Worm (Caenorhabditis elegans): ENCODE data around the gene dnj-20.

dnj-20 gene

DNA sequence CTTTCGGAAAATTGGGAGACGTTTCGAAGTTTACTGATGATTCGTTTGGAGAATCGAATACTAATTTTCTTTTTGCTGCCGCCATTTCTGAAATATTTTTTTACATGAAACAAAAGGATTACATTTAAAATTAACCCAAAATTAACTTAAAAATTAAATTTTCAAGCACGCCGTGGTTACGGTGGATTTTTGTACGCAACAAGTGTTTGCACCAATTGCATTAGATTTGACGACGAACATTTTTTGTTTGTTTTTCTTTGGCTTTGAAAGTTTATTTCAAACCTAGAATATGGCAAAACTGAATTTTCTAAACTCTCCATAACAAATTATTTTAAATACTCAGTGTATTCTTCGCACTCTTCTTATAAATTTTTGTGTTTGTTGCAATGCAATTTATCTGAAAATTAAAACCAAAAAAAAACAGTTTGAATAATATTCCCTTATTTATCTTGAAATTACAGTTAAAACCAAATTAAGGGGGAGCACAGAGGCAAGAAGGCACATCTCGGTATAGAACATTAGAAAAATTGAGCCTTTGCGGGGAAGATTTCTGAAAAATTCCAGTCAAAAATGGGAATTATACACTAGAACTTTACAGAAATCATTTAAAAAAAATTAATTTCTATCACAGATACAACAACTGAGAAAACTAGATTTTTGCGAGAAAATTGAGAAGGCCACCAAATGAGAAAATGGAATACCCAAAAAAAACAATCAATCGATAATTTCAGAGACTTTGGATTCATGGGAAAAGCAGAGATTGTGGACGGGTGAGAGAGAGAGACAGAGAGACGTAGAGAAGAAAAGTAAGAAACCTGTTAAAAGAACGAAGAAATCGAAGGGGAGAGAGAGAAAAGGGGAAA, 6.7 kb downstream of the dnj-20 start, which contains the start of gene hal-3 (continued):
- no peak for TF ChIP-seq gei-17 (GFP tag; optimal IDR thresholded peaks at IDR 0.05)
- no peak for TF ChIP-seq C17E4.6 (GFP tag; IDR thresholded peaks at IDR 0.05)
- no peak for TF ChIP-seq somi-1 (GFP tag; optimal IDR thresholded peaks at IDR 0.05)
- no peak for TF ChIP-seq T07F8.4 (tag; optimal IDR thresholded peaks at IDR 0.05)
- no peak for TF ChIP-seq hlh-26 (GFP tag; conservative IDR thresholded peaks at IDR 0.05)
- TF ChIP-seq mcd-1 (GFP tag; IDR thresholded peaks at IDR 0.05): 0 out of 2 replicates have a peak, but pooled peaks have one; percentile 16
- no peak for TF ChIP-seq rcor-1 (GFP tag; IDR thresholded peaks at IDR 0.05)
- peak; percentile 55 for TF ChIP-seq dpff-1 (tag; optimal IDR thresholded peaks at IDR 0.05)
- no peak for TF ChIP-seq unc-62 (GFP tag; optimal IDR thresholded peaks at IDR 0.05)
- no peak for TF ChIP-seq ztf-3 (GFP tag; optimal IDR thresholded peaks at IDR 0.05)
- TF ChIP-seq mxl-1 (tag; optimal IDR thresholded peaks at IDR 0.05): no peak
- no peak for TF ChIP-seq dpl-1 (GFP tag; optimal IDR thresholded peaks at IDR 0.05)
- peak; percentile 20 for TF ChIP-seq tbp1 (GFP tag; optimal IDR thresholded peaks at IDR 0.05)
- no peak for TF ChIP-seq hlh-12 (tag; optimal IDR thresholded peaks at IDR 0.05)
- peak; percentile 60 for TF ChIP-seq lsl-1 (GFP tag; optimal IDR thresholded peaks at IDR 0.05)
- 0 out of 2 replicates have a peak, but pooled peaks have one; percentile 24 for TF ChIP-seq egl-18 (GFP tag; IDR thresholded peaks at IDR 0.05)
- no peak for TF ChIP-seq ztf-22 (GFP tag; optimal IDR thresholded peaks at IDR 0.05)
- TF ChIP-seq ZK185.1 (tag; optimal IDR thresholded peaks at IDR 0.05; ENCODE audit: poor library complexity, severe bottlenecking): peak; percentile 36
- no peak for TF ChIP-seq madf-10 (tag; optimal IDR thresholded peaks at IDR 0.05)
- peak; percentile 46 for TF ChIP-seq ceh-79 (tag; optimal IDR thresholded peaks at IDR 0.05)
- TF ChIP-seq nhr-27 (tag; optimal IDR thresholded peaks at IDR 0.05): no peak
- no peak for TF ChIP-seq nfya-1 (tag; optimal IDR thresholded peaks at IDR 0.05; ENCODE audit: borderline replicate concordance, insufficient read depth)
- TF ChIP-seq K12H6.12 (tag; optimal IDR thresholded peaks at IDR 0.05): no peak
- no peak for TF ChIP-seq ekl-4 (GFP tag; IDR thresholded peaks at IDR 0.05)
- TF ChIP-seq ztf-25 (GFP tag; IDR thresholded peaks at IDR 0.05): peak; percentile 52; the same call in 1 of the 2 replicates
- TF ChIP-seq ceh-58 (GFP tag; IDR thresholded peaks at IDR 0.05): no peak
- no peak for TF ChIP-seq attf-5 (GFP tag; optimal IDR thresholded peaks at IDR 0.05)
- TF ChIP-seq madf-8 (GFP tag; conservative IDR thresholded peaks at IDR 0.05): no peak
- TF ChIP-seq snpc-4 (GFP tag; optimal IDR thresholded peaks at IDR 0.05): no peak
- TF ChIP-seq snpc-4 (tag; optimal IDR thresholded peaks at IDR 0.05): no peak
- TF ChIP-seq F49E8.2 (tag; optimal IDR thresholded peaks at IDR 0.05; ENCODE audit: insufficient read depth): no peak
- no peak for TF ChIP-seq B0261.1 (tag; optimal IDR thresholded peaks at IDR 0.05)
- TF ChIP-seq ceh-40 (GFP tag; IDR thresholded peaks at IDR 0.05): no peak
- no peak for TF ChIP-seq athp-1 (tag; optimal IDR thresholded peaks at IDR 0.05)
- no peak for TF ChIP-seq ztf-26 (tag; optimal IDR thresholded peaks at IDR 0.05)
- TF ChIP-seq hsf-1 (GFP tag; IDR thresholded peaks at IDR 0.05): no peak
- TF ChIP-seq rec-8 (tag; optimal IDR thresholded peaks at IDR 0.05): no peak
- no peak for TF ChIP-seq sea-2 (GFP tag; IDR thresholded peaks at IDR 0.05)
- no peak for TF ChIP-seq lag-1 (GFP tag; IDR thresholded peaks at IDR 0.05)
